Fruit fly (Drosophila melanogaster): ENCODE results near the gene Actn.

DNA sequence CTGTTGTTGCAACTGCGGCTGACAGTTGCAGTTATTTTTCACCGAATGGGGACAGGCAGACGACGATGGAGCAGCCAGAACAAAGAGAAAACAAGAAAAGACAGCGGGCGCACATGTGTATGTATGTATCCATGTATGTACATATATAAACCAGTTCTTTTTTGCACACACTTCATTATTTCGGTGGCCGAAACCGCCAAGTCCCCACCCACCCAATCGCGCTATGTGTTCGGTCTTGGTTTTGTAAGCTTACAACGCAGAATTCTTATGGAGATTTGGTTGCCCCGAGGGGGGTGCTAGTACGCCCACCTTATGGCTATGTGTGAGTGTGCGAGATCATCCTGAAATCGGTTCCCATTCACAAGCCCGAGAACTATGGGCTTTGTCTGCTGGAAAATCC is 10.8 kb downstream of the Actn start:
- TF ChIP-seq CTCF (optimal IDR thresholded peaks at IDR 0.05) = no peak
- no peak for TF ChIP-seq CG8478 (optimal IDR thresholded peaks at IDR 0.05)
